Fruit fly (Drosophila melanogaster): ENCODE measurements around the gene dls.

Gene dls

DNA sequence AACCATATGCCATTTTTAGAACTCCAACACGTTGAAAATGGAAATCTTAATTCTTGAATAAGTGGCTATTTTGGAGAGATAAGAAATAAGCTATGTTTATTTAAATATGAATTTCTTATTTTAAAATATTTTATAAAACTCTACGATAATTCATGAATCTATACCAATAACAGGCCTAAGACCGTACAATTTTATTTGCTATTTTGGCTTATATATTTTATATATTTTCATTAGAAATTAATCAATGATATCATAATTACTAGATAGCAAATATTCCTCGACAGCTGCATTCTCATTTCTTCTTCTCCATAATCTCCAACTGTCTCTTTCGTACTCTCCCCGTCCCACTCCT lies 10.8 kb downstream of the dls start:
- TF ChIP-seq spab (GFP tag; optimal IDR thresholded peaks at IDR 0.05) (no peak), vri (GFP tag; optimal IDR thresholded peaks at IDR 0.05) (no peak), CG10631 (GFP tag; optimal IDR thresholded peaks at IDR 0.05) (peak; percentile 48), CG32006 (GFP tag; optimal IDR thresholded peaks at IDR 0.05) (peak; percentile 47), CG3032 (tag; optimal IDR thresholded peaks at IDR 0.05) (peak; percentile 63), eg (GFP tag; IDR thresholded peaks at IDR 0.05) (no peak), Sox102F (GFP tag; optimal IDR thresholded peaks at IDR 0.05) (no peak), svp (GFP tag) (peak; percentile 35), fkh (GFP tag; optimal IDR thresholded peaks at IDR 0.05) (no peak), CG6854 (GFP tag; optimal IDR thresholded peaks at IDR 0.05) (no peak), ss (GFP tag; optimal IDR thresholded peaks at IDR 0.05) (peak in 1 of 2 experiments; percentile 51), Hr39 (GFP tag; optimal IDR thresholded peaks at IDR 0.05) (no peak), fd59A (GFP tag; optimal IDR thresholded peaks at IDR 0.05) (no peak), CG11294 (GFP tag; IDR thresholded peaks at IDR 0.05) (no peak), Sox15 (GFP tag; optimal IDR thresholded peaks at IDR 0.05) (no peak), CG8119 (GFP tag; IDR thresholded peaks at IDR 0.05) (no peak), CG9139 (GFP tag; optimal IDR thresholded peaks at IDR 0.05) (no peak), CG31627 (GFP tag; optimal IDR thresholded peaks at IDR 0.05) (no peak), salr (GFP tag; optimal IDR thresholded peaks at IDR 0.05) (peak in 1 of 2 experiments; percentile 18), esn (GFP tag; optimal IDR thresholded peaks at IDR 0.05) (peak; percentile 54), CG6163 (GFP tag; IDR thresholded peaks at IDR 0.05) (no peak), cyc (GFP tag; optimal IDR thresholded peaks at IDR 0.05) (no peak), CG6808 (GFP tag; optimal IDR thresholded peaks at IDR 0.05) (no peak), Met (GFP tag; optimal IDR thresholded peaks at IDR 0.05) (no peak), acj6 (GFP tag; optimal IDR thresholded peaks at IDR 0.05) (peak; percentile 48), Eip78C (GFP tag) (peak; percentile 76), CG11902 (GFP tag; optimal IDR thresholded peaks at IDR 0.05) (no peak), net (GFP tag; optimal IDR thresholded peaks at IDR 0.05) (no peak), Hr38 (GFP tag; optimal IDR thresholded peaks at IDR 0.05) (no peak), pdm3 (GFP tag; optimal IDR thresholded peaks at IDR 0.05) (no peak), Lpt (GFP tag; optimal IDR thresholded peaks at IDR 0.05) (no peak), achi (GFP tag; optimal IDR thresholded peaks at IDR 0.05) (peak; percentile 42), CG10669 (GFP tag; optimal IDR thresholded peaks at IDR 0.05) (peak; percentile 13), CG34406 (GFP tag; optimal IDR thresholded peaks at IDR 0.05) (peak; percentile 44), Smox (GFP tag; optimal IDR thresholded peaks at IDR 0.05) (no peak), CG3919 (GFP tag; optimal IDR thresholded peaks at IDR 0.05) (no peak), Gug (GFP tag; IDR thresholded peaks at IDR 0.05) (no peak), Eip75B (GFP tag; optimal IDR thresholded peaks at IDR 0.05) (no peak), CG8319 (GFP tag; optimal IDR thresholded peaks at IDR 0.05) (no peak), Eip93F (GFP tag; optimal IDR thresholded peaks at IDR 0.05) (no peak), Ets96B (tag; optimal IDR thresholded peaks at IDR 0.05) (peak; percentile 38), CG4318 (GFP tag; optimal IDR thresholded peaks at IDR 0.05) (no peak), topi (GFP tag; optimal IDR thresholded peaks at IDR 0.05) (peak; percentile 25), dac (GFP tag; optimal IDR thresholded peaks at IDR 0.05) (no peak), Hr4 (GFP tag; optimal IDR thresholded peaks at IDR 0.05) (no peak), CG15336 (GFP tag; IDR thresholded peaks at IDR 0.05) (no peak), lz (GFP tag; optimal IDR thresholded peaks at IDR 0.05) (no peak), OdsH (GFP tag; optimal IDR thresholded peaks at IDR 0.05) (peak; percentile 37), dsx (GFP tag; optimal IDR thresholded peaks at IDR 0.05; ENCODE audit: poor library complexity, severe bottlenecking) (no peak), CG8632 (GFP tag; optimal IDR thresholded peaks at IDR 0.05) (peak; percentile 60), Ets21C (GFP tag; optimal IDR thresholded peaks at IDR 0.05) (no peak), Blimp-1 (GFP tag; optimal IDR thresholded peaks at IDR 0.05) (peak; percentile 14), CG6792 (GFP tag; optimal IDR thresholded peaks at IDR 0.05) (peak; percentile 10)
